Fruit fly (Drosophila melanogaster) whole organism, embryonic: ENCODE data around the gene RpS28-like.

Source experiments
- Ada2b ChIP-seq: fragments of 200-800 bp; sonication (Bioruptor generic); IDR thresholded peaks from 2 replicates; pipeline ENCODE4 v1.3.6; 2022; ENCODE audit warnings: missing biosample characterization, missing genetic modification characterization
- BtbVII ChIP-seq: fragments of 200-800 bp; sonication (Bioruptor generic); optimal IDR thresholded peaks from 3 replicates; lab custom pipeline; 2017; ENCODE audit warnings: missing biosample characterization, mild to moderate bottlenecking, missing genetic modification characterization
- CG10366 ChIP-seq: fragments of 200-800 bp; sonication (Bioruptor generic); IDR thresholded peaks from 2 replicates; pipeline ENCODE4 v1.3.6; 2022; ENCODE audit warnings: missing biosample characterization, missing genetic modification characterization
- CG11504 ChIP-seq: fragments of 200-800 bp; sonication (Bioruptor generic); optimal IDR thresholded peaks from 3 replicates; lab custom pipeline; 2019; ENCODE audit warnings: missing biosample characterization, mild to moderate bottlenecking, missing genetic modification characterization, moderate library complexity
- CG11695 ChIP-seq: fragments of 200-800 bp; sonication (Bioruptor generic); IDR thresholded peaks from 3 replicates; pipeline ENCODE4 v1.3.6; 2022; ENCODE audit warnings: missing biosample characterization, missing genetic modification characterization
- CG11696 ChIP-seq: fragments of 200-800 bp; sonication (Bioruptor generic); IDR thresholded peaks from 2 replicates; pipeline ENCODE4 v1.3.6; 2022; ENCODE audit warnings: missing biosample characterization, missing genetic modification characterization
- CG14441 ChIP-seq: fragments of 200-800 bp; sonication (Bioruptor generic); IDR thresholded peaks from 2 replicates; pipeline ENCODE4 v1.3.6; 2022; ENCODE audit warnings: missing biosample characterization, missing genetic modification characterization
- CG17361 ChIP-seq: fragments of 200-800 bp; sonication (Bioruptor generic); IDR thresholded peaks from 3 replicates; pipeline ENCODE4 v1.3.6; 2022; ENCODE audit warnings: missing biosample characterization, missing genetic modification characterization
- CG17385 ChIP-seq: fragments of 200-800 bp; sonication (Bioruptor generic); optimal IDR thresholded peaks from 3 replicates; lab custom pipeline; 2018; ENCODE audit warnings: missing biosample characterization, mild to moderate bottlenecking, missing genetic modification characterization
- CG18262 ChIP-seq: fragments of 200-800 bp; optimal IDR thresholded peaks from 3 replicates; lab custom pipeline; 2019; ENCODE audit warnings: missing biosample characterization, mild to moderate bottlenecking, missing genetic modification characterization, moderate library complexity
- CG2116 ChIP-seq: fragments of 200-800 bp; sonication (Bioruptor generic); optimal IDR thresholded peaks from 3 replicates; lab custom pipeline; 2018; ENCODE audit warnings: missing biosample characterization, mild to moderate bottlenecking, missing genetic modification characterization
- CG2678 ChIP-seq: fragments of 200-800 bp; sonication (Bioruptor generic); optimal IDR thresholded peaks from 3 replicates; lab custom pipeline; 2019; ENCODE audit warnings: missing biosample characterization, mild to moderate bottlenecking, missing genetic modification characterization, moderate library complexity
- CG2712 ChIP-seq: fragments of 200-800 bp; optimal IDR thresholded peaks from 3 replicates; lab custom pipeline; 2019; ENCODE audit warnings: missing biosample characterization, mild to moderate bottlenecking, missing genetic modification characterization, moderate library complexity
- CG30403 ChIP-seq: fragments of 200-800 bp; sonication (Bioruptor generic); optimal IDR thresholded peaks from 3 replicates; lab custom pipeline; 2016; ENCODE audit warnings: missing biosample characterization, missing genetic modification characterization
- CG31441 ChIP-seq: fragments of 200-800 bp; sonication (Bioruptor generic); IDR thresholded peaks from 2 replicates; pipeline ENCODE4 v1.3.6; 2022; ENCODE audit warnings: missing biosample characterization, missing genetic modification characterization
- CG3163 ChIP-seq: fragments of 200-800 bp; sonication (Bioruptor generic); optimal IDR thresholded peaks from 3 replicates; lab custom pipeline; 2016; ENCODE audit warnings: missing biosample characterization, missing genetic modification characterization
- CG3726 ChIP-seq: fragments of 200-800 bp; sonication (Bioruptor generic); IDR thresholded peaks from 3 replicates; pipeline ENCODE4, ENCODE4 v1.3.6; 2022; ENCODE audit warnings: missing biosample characterization, missing genetic modification characterization
- CG6689 ChIP-seq: fragments of 200-800 bp; sonication (Bioruptor generic); IDR thresholded peaks from 2 replicates; pipeline ENCODE4 v1.3.6; 2022; ENCODE audit warnings: missing biosample characterization, missing genetic modification characterization
- CG9437 ChIP-seq: fragments of 200-800 bp; sonication (Bioruptor generic); optimal IDR thresholded peaks from 2 replicates; lab custom pipeline; 2018; ENCODE audit warnings: missing biosample characterization, mild to moderate bottlenecking, missing genetic modification characterization
- Drgx ChIP-seq: fragments of 200-800 bp; sonication (Bioruptor generic); IDR thresholded peaks from 2 replicates; pipeline ENCODE4 v1.3.6; 2022; ENCODE audit warnings: missing biosample characterization, missing genetic modification characterization
- E2f2 ChIP-seq: fragments of 200-800 bp; sonication (Bioruptor generic); IDR thresholded peaks from 2 replicates; pipeline ENCODE4 v1.3.6; 2022; ENCODE audit warnings: missing biosample characterization, missing genetic modification characterization
- Fer1 ChIP-seq: fragments of 200-800 bp; sonication (Bioruptor generic); optimal IDR thresholded peaks from 2 replicates; lab custom pipeline; 2017; ENCODE audit warnings: missing biosample characterization, mild to moderate bottlenecking, missing genetic modification characterization
- Hr39 ChIP-seq: fragments of >200 bp; optimal IDR thresholded peaks from 2 replicates; lab custom pipeline; 2017
- Hr51 ChIP-seq, 2 experiments: fragments of 200-800 bp; sonication (Bioruptor generic); optimal IDR thresholded peaks; 2 replicates in 1 of 2; 3 replicates in 1 of 2; lab custom pipeline; 2016 to 2018; ENCODE audit warnings: missing biosample characterization in 2 of 2, missing genetic modification characterization in 2 of 2, mild to moderate bottlenecking in 1 of 2, moderate library complexity in 1 of 2
- Hr78 ChIP-seq, 2 experiments: fragments of 200-800 bp in 1 of 2; fragments of >200 bp in 1 of 2; sonication (Bioruptor generic) in 1 of 2; optimal IDR thresholded peaks; 2 replicates each; lab custom pipeline; 2017 to 2019; ENCODE audit warnings: missing biosample characterization in 2 of 2, missing genetic modification characterization in 2 of 2, mild to moderate bottlenecking in 1 of 2, moderate library complexity in 1 of 2
- Med ChIP-seq: fragments of 200-800 bp; sonication (Bioruptor generic); peaks from one replicate; lab custom pipeline; 2016; ENCODE audit warnings: missing biosample characterization, missing genetic modification characterization, mild to moderate bottlenecking, inconsistent platforms, moderate library complexity
- NFAT ChIP-seq: fragments of 200-800 bp; sonication (Bioruptor generic); IDR thresholded peaks from 2 replicates; pipeline ENCODE4 v1.3.6; 2022; ENCODE audit warnings: missing biosample characterization, missing genetic modification characterization
- Sox102F ChIP-seq: fragments of 200-800 bp; sonication (Bioruptor generic); optimal IDR thresholded peaks from 2 replicates; lab custom pipeline; 2018; ENCODE audit warnings: missing biosample characterization, mild to moderate bottlenecking, missing genetic modification characterization, moderate library complexity
- Trl ChIP-seq, 3 experiments: fragments of >200 bp in 2 of 3; fragments of 200-800 bp in 1 of 3; sonication (Bioruptor generic) in 1 of 3; optimal IDR thresholded peaks; 2 replicates in 1 of 3; 3 replicates in 2 of 3; lab custom pipeline; 2016 to 2017; ENCODE audit warnings: missing biosample characterization in 1 of 3, missing genetic modification characterization in 1 of 3
- Usf ChIP-seq: fragments of 200-800 bp; sonication (Bioruptor generic); optimal IDR thresholded peaks from 2 replicates; lab custom pipeline; 2017; ENCODE audit warnings: missing genotype, missing biosample characterization, missing genetic modification characterization
- Xrp1 ChIP-seq: fragments of 200-800 bp; sonication (Bioruptor generic); IDR thresholded peaks from 2 replicates; pipeline ENCODE4 v1.3.6; 2022; ENCODE audit warnings: missing biosample characterization, missing genetic modification characterization
- bsh ChIP-seq, 2 experiments: fragments of 200-800 bp; sonication (Bioruptor generic); optimal IDR thresholded peaks; 2 replicates each; lab custom pipeline; 2017 to 2018; ENCODE audit warnings: mild to moderate bottlenecking in 2 of 2, missing biosample characterization in 2 of 2, missing genetic modification characterization in 2 of 2, moderate library complexity in 1 of 2
- cg ChIP-seq: fragments of 200-800 bp; sonication (Bioruptor generic); optimal IDR thresholded peaks from 3 replicates; lab custom pipeline; 2019; ENCODE audit warnings: missing biosample characterization, mild to moderate bottlenecking, missing genetic modification characterization, moderate library complexity
- chinmo ChIP-seq: fragments of 200-800 bp; sonication (Bioruptor generic); IDR thresholded peaks from 4 replicates; pipeline ENCODE4 v1.3.6; 2022; ENCODE audit warnings: missing biosample characterization, missing genetic modification characterization; ENCODE audit not compliant: partially characterized antibody
- crol ChIP-seq: fragments of 200-800 bp; sonication (Bioruptor generic); IDR thresholded peaks from 2 replicates; pipeline ENCODE4 v1.3.6; 2022; ENCODE audit warnings: missing biosample characterization, missing genetic modification characterization
- dmrt11E ChIP-seq: fragments of 200-800 bp; sonication (Bioruptor generic); optimal IDR thresholded peaks from 3 replicates; lab custom pipeline; 2018; ENCODE audit warnings: missing biosample characterization, mild to moderate bottlenecking, missing genetic modification characterization, moderate library complexity
- dmrt99B ChIP-seq: fragments of 200-800 bp; sonication (Bioruptor generic); optimal IDR thresholded peaks from 2 replicates; lab custom pipeline; 2018; ENCODE audit warnings: missing biosample characterization, mild to moderate bottlenecking, missing genetic modification characterization, moderate library complexity
- fd102C ChIP-seq: fragments of 200-800 bp; sonication (Bioruptor generic); optimal IDR thresholded peaks from 2 replicates; lab custom pipeline; 2018; ENCODE audit warnings: missing biosample characterization, mild to moderate bottlenecking, missing genetic modification characterization, moderate library complexity
- fu2 ChIP-seq: fragments of 200-800 bp; sonication (Bioruptor generic); optimal IDR thresholded peaks from 2 replicates; lab custom pipeline; 2016; ENCODE audit warnings: missing biosample characterization, missing genetic modification characterization
- gcm2 ChIP-seq: fragments of 200-800 bp; sonication (Bioruptor generic); optimal IDR thresholded peaks from 2 replicates; lab custom pipeline; 2016; ENCODE audit warnings: missing biosample characterization, missing genetic modification characterization
- gem ChIP-seq: fragments of 200-800 bp; sonication (Bioruptor generic); optimal IDR thresholded peaks from 2 replicates; lab custom pipeline; 2019; ENCODE audit warnings: missing biosample characterization, mild to moderate bottlenecking, missing genetic modification characterization, moderate library complexity
- hkb ChIP-seq, 2 experiments: fragments of 200-800 bp in 1 of 2; fragments of >200 bp in 1 of 2; sonication (Bioruptor generic) in 1 of 2; IDR thresholded peaks in 1 of 2; optimal IDR thresholded peaks in 1 of 2; 2 replicates each; pipeline versions ENCODE4 v1.3.6 to Lab custom; 2017 to 2022; ENCODE audit warnings: missing biosample characterization in 1 of 2, missing genetic modification characterization in 1 of 2
- nmo ChIP-seq: fragments of 200-800 bp; sonication (Bioruptor generic); optimal IDR thresholded peaks from 2 replicates; lab custom pipeline; 2018; ENCODE audit warnings: missing biosample characterization, mild to moderate bottlenecking, missing genetic modification characterization, moderate library complexity
- phol ChIP-seq: fragments of 200-800 bp; sonication (Bioruptor generic); optimal IDR thresholded peaks from 3 replicates; lab custom pipeline; 2018; ENCODE audit warnings: missing biosample characterization, mild to moderate bottlenecking, missing genetic modification characterization, moderate library complexity
- row ChIP-seq: fragments of 200-800 bp; sonication (Bioruptor generic); IDR thresholded peaks from 3 replicates; pipeline ENCODE4 v1.3.6; 2022; ENCODE audit warnings: missing biosample characterization, missing genetic modification characterization
- wek ChIP-seq: fragments of 200-800 bp; sonication (Bioruptor generic); optimal IDR thresholded peaks from 3 replicates; lab custom pipeline; 2018; ENCODE audit warnings: missing biosample characterization, mild to moderate bottlenecking, missing genetic modification characterization, moderate library complexity
- z ChIP-seq: fragments of 200-800 bp; sonication (Bioruptor generic); IDR thresholded peaks from 3 replicates; pipeline ENCODE4 v1.3.6; 2022; ENCODE audit warnings: missing biosample characterization, missing genetic modification characterization

RpS28-like gene

dm6 chr2L:9446398-9446945, 9.9 kb downstream of the RpS28-like start:
- TF ChIP-seq Hr39 (no peak), wek (GFP tag; lab: Kevin White, UChicago) (no peak), CG9437 (no peak), CG3163 (GFP tag; lab: Kevin White, UChicago) (peak; percentile 80), z (GFP tag; lab: Robert Waterston, UW) (peak; percentile 92), Hr78 (GFP tag; optimal IDR thresholded peaks at IDR 0.05; lab: Kevin White, UChicago) (peak in 1 of 2 experiments; percentile 75), cg (GFP tag; lab: Kevin White, UChicago) (peak; percentile 30), CG3726 (GFP tag; lab: Robert Waterston, UW) (no peak), chinmo (peak; percentile 87; the same call in 1 of the 4 replicates), dmrt11E (tag; lab: Kevin White, UChicago) (no peak), Trl (optimal IDR thresholded peaks at IDR 0.05; lab: Kevin White, UChicago) (peak in 1 of 2 experiments; percentile 19), Trl (GFP tag; optimal IDR thresholded peaks at IDR 0.05; lab: Kevin White, UChicago) (no peak), CG2116 (GFP tag; lab: Kevin White, UChicago) (no peak), CG6689 (GFP tag; lab: Robert Waterston, UW) (no peak), CG17385 (no peak)

- TF ChIP-seq bsh (GFP tag; optimal IDR thresholded peaks at IDR 0.05; lab: Kevin White, UChicago) (peak in 1 of 2 experiments; percentile 45), fu2 (no peak), gem (tag; lab: Kevin White, UChicago) (peak; percentile 28), dmrt11E (tag; lab: Kevin White, UChicago) (no peak), Sox102F (GFP tag; lab: Kevin White, UChicago) (peak; percentile 34), CG10366 (GFP tag; lab: Robert Waterston, UW) (peak; percentile 19; the same call in 1 of the 2 replicates), CG11696 (GFP tag; lab: Robert Waterston, UW) (0 out of 2 replicates have a peak, but pooled peaks have one; percentile 18), hkb (optimal IDR thresholded peaks at IDR 0.05; lab: Kevin White, UChicago) (no peak), hkb (GFP tag; IDR thresholded peaks at IDR 0.05; lab: Robert Waterston, UW) (0 out of 2 replicates have a peak, but pooled peaks have one; percentile 14), Drgx (GFP tag; lab: Robert Waterston, UW) (peak; percentile 63), dmrt99B (tag; lab: Kevin White, UChicago) (peak; percentile 29), CG2678 (tag; lab: Kevin White, UChicago) (peak; percentile 18), Ada2b (GFP tag; lab: Robert Waterston, UW) (peak; percentile 6; the same call in 1 of the 2 replicates), CG30403 (peak; percentile 18), CG17361 (GFP tag; lab: Robert Waterston, UW) (peak; percentile 20; the same call in 1 of the 3 replicates), Med (peak; percentile 47), CG11504 (tag; lab: Kevin White, UChicago) (peak; percentile 44), phol (tag; lab: Kevin White, UChicago) (peak; percentile 11), fd102C (GFP tag; lab: Kevin White, UChicago) (no peak), Hr51 (GFP tag; optimal IDR thresholded peaks at IDR 0.05; lab: Kevin White, UChicago) (peak in 1 of 2 experiments; percentile 17), Xrp1 (GFP tag; lab: Robert Waterston, UW) (peak; percentile 10; the same call in 1 of the 2 replicates), crol (0 out of 2 replicates have a peak, but pooled peaks have one; percentile 4), CG18262 (peak; percentile 10), gcm2 (GFP tag; lab: Kevin White, UChicago) (no peak), Usf (no peak), CG11695 (GFP tag; lab: Robert Waterston, UW) (0 out of 3 replicates have a peak, but pooled peaks have one; percentile 25), CG31441 (GFP tag; lab: Robert Waterston, UW) (0 out of 2 replicates have a peak, but pooled peaks have one; percentile 16), CG14441 (GFP tag; lab: Robert Waterston, UW) (0 out of 2 replicates have a peak, but pooled peaks have one; percentile 20), CG2712 (tag; lab: Kevin White, UChicago) (peak; percentile 21), CG9437 (peak; percentile 25), row (GFP tag; lab: Robert Waterston, UW) (0 out of 3 replicates have a peak, but pooled peaks have one; percentile 24), NFAT (GFP tag; lab: Robert Waterston, UW) (no peak), BtbVII (GFP tag; lab: Kevin White, UChicago) (no peak), Fer1 (GFP tag; lab: Kevin White, UChicago) (no peak), nmo (GFP tag; lab: Kevin White, UChicago) (peak; percentile 12), E2f2 (GFP tag; lab: Robert Waterston, UW) (peak; percentile 8; the same call in 1 of the 2 replicates)
Observed at dm6 chr2L:9447816-9448215, 11.2 kb downstream of the RpS28-like start.
